Worm (Caenorhabditis elegans): ENCODE data around the gene F41H10.2.
"Not testable (repeated sequence)": the region's sequence is repeated elsewhere in the genome, so short reads cannot be mapped to it uniquely, and the experiment has no call there.

F41H10.2 gene

DNA sequence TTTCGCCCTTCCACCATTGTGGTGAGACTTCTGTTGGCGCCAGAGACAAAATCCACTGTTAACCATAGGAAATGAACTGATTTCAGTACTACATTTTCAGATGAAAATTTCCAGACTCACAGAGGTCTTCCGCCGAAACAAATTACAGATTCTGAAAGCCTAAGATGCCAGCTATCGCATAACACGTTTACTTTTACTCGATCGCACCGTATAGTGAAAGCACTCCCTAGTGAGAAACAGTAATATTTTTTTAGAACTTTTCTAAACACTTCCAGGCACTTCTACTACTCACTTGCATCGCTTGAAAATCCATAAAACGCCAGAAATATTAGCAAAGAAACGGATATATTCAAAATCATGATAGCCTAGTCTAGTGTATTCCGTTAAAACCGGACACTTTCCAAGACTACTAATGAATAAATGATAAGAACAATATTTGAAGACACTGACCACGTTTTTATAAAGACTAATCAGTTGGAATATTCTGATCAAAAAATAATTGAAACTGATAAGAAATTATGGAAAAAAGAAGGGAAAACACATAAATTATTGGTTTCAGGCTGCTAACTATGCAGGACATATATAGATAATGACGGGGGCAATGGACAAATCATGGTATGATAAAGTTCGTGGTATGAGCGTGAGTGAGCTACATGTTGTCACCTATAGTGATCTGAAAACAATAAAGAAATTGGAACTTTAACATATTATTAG is 30.8 kb upstream of the F41H10.2 start, which contains the start of gene gba-4:
TSS of gene gba-4 (minus strand) at position 418 of the 714 bp plus-strand sequence.
- not testable (repeated sequence) for TF ChIP-seq B0310.2 (tag; optimal IDR thresholded peaks at IDR 0.05); scrt-1 (GFP tag; IDR thresholded peaks at IDR 0.05); ets-7 (tag; optimal IDR thresholded peaks at IDR 0.05)

ce11 chrIV:5353364-5353763 is 28.1 kb upstream of the F41H10.2 start, which contains the start of gene Y4C6B.7:
Y4C6B.7 (minus strand) TSS chrIV:5353464.
- no peak for TF ChIP-seq aly-1 (tag; optimal IDR thresholded peaks at IDR 0.05)
- TF ChIP-seq hmg-4 (GFP tag; optimal IDR thresholded peaks at IDR 0.05) = no peak

DNA sequence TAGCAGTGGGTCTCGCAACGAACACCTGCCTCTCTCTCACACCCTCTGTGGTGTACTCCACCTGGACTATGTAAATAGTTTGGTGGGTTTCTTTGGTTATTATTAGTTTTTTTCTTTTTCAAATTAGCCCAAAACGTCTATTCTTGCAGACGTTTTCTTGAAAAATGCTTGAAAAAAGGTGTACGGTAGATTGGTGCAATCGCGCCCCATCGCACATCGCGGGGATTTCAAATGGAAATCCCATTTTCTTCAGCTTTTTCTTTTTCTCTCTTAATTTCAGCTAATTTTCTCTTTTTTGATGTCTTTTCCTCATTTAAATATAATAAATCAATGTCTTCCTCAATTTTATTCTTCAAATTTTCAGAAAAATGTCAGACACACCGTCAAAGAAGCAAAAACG is 27.3 kb upstream of the F41H10.2 start, which contains the start of gene Y4C6B.1:
TSS of gene Y4C6B.1 (plus strand) at position 365 of the 400 bp plus-strand sequence.
- TF ChIP-seq sea-1 (GFP tag; conservative IDR thresholded peaks at IDR 0.05) (no peak), tbx-37 (GFP tag; conservative IDR thresholded peaks at IDR 0.05) (no peak), pes-1 (GFP tag; IDR thresholded peaks at IDR 0.05) (0 out of 2 replicates have a peak, but pooled peaks have one; percentile 41)

ce11 chrIV:5354564-5354963 is 26.9 kb upstream of the F41H10.2 start:
- no peak for TF ChIP-seq ama-1 (optimal IDR thresholded peaks at IDR 0.05)

DNA sequence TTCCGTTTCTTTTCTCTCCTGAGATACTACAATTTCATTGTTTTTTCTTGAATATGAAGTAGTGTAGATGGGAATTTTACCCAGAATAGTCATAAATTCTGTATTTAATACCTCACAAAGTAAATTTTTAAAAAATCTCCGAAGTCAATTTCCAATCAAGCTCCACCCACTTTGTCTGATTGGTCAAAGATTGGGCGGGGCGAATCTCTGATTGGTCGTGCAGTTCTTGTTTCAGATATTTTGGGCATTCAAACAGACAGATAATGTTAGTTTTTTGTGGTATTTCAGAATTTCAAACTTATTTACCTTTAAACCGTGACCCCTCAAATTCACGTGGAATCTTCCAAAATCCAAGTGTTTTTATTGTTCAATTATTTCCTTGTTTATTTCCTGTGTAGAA is 20.9 kb upstream of the F41H10.2 start, which contains the start of gene F41H10.5:
TSS of gene F41H10.5 (plus strand) at position 375 of the 400 bp plus-strand sequence.
- no peak for TF ChIP-seq ceh-13 (GFP tag; optimal IDR thresholded peaks at IDR 0.05)
- no peak for TF ChIP-seq sea-1 (GFP tag; conservative IDR thresholded peaks at IDR 0.05)
- TF ChIP-seq tra-4 (tag; optimal IDR thresholded peaks at IDR 0.05) = no peak
- no peak for TF ChIP-seq scrt-1 (GFP tag; IDR thresholded peaks at IDR 0.05)
- no peak for TF ChIP-seq pes-1 (GFP tag; IDR thresholded peaks at IDR 0.05)
- no peak for TF ChIP-seq F13C5.2 (tag; optimal IDR thresholded peaks at IDR 0.05)
- no peak for TF ChIP-seq ets-7 (tag; optimal IDR thresholded peaks at IDR 0.05)
- TF ChIP-seq aly-1 (tag; optimal IDR thresholded peaks at IDR 0.05) = no peak
- TF ChIP-seq tbx-11 (GFP tag; IDR thresholded peaks at IDR 0.05) = no peak
- TF ChIP-seq ceh-36 (tag; optimal IDR thresholded peaks at IDR 0.05) = no peak
- TF ChIP-seq hmbx-1 (tag; optimal IDR thresholded peaks at IDR 0.05) = no peak
- no peak for TF ChIP-seq ama-1 (optimal IDR thresholded peaks at IDR 0.05)
- no peak for TF ChIP-seq hnd-1 (tag; optimal IDR thresholded peaks at IDR 0.05)
- TF ChIP-seq tbx-37 (GFP tag; conservative IDR thresholded peaks at IDR 0.05) = no peak
- TF ChIP-seq B0310.2 (tag; optimal IDR thresholded peaks at IDR 0.05) = no peak
- TF ChIP-seq hmg-4 (GFP tag; optimal IDR thresholded peaks at IDR 0.05) = no peak
- no peak for TF ChIP-seq flt-1 (GFP tag; IDR thresholded peaks at IDR 0.05)

ce11 chrIV:5364135-5364609 is 17.3 kb upstream of the F41H10.2 start, which contains the start of the genes hda-6 and F41H10.4:
hda-6 (minus strand) TSS chrIV:5364306.
F41H10.4 (plus strand) TSS chrIV:5364559.
- TF ChIP-seq scrt-1 (GFP tag; IDR thresholded peaks at IDR 0.05) = no peak
- TF ChIP-seq ceh-36 (tag; optimal IDR thresholded peaks at IDR 0.05) = no peak

ce11 chrIV:5366567-5366966 is 14.9 kb upstream of the F41H10.2 start, which contains the start of gene sand-1:
sand-1 (plus strand) TSS chrIV:5366867.
- TF ChIP-seq hmbx-1 (tag; optimal IDR thresholded peaks at IDR 0.05) (no peak), flt-1 (GFP tag; IDR thresholded peaks at IDR 0.05) (no peak), F13C5.2 (tag; optimal IDR thresholded peaks at IDR 0.05) (no peak), tbx-11 (GFP tag; IDR thresholded peaks at IDR 0.05) (no peak), hmg-4 (GFP tag; optimal IDR thresholded peaks at IDR 0.05) (no peak), hnd-1 (tag; optimal IDR thresholded peaks at IDR 0.05) (no peak), B0310.2 (tag; optimal IDR thresholded peaks at IDR 0.05) (no peak), ceh-36 (tag; optimal IDR thresholded peaks at IDR 0.05) (no peak), pes-1 (GFP tag; IDR thresholded peaks at IDR 0.05) (no peak), aly-1 (tag; optimal IDR thresholded peaks at IDR 0.05) (no peak), ama-1 (optimal IDR thresholded peaks at IDR 0.05) (no peak), ceh-13 (GFP tag; optimal IDR thresholded peaks at IDR 0.05) (no peak), tbx-37 (GFP tag; conservative IDR thresholded peaks at IDR 0.05) (no peak), sea-1 (GFP tag; conservative IDR thresholded peaks at IDR 0.05) (no peak)

- TF ChIP-seq hnd-1 (tag; optimal IDR thresholded peaks at IDR 0.05) = no peak
- no peak for TF ChIP-seq B0310.2 (tag; optimal IDR thresholded peaks at IDR 0.05)
- no peak for TF ChIP-seq ama-1 (optimal IDR thresholded peaks at IDR 0.05)
- TF ChIP-seq sea-1 (GFP tag; conservative IDR thresholded peaks at IDR 0.05) = no peak
- no peak for TF ChIP-seq ets-7 (tag; optimal IDR thresholded peaks at IDR 0.05)
- no peak for TF ChIP-seq aly-1 (tag; optimal IDR thresholded peaks at IDR 0.05)
- no peak for TF ChIP-seq flt-1 (GFP tag; IDR thresholded peaks at IDR 0.05)
- TF ChIP-seq hmbx-1 (tag; optimal IDR thresholded peaks at IDR 0.05) = no peak
These were observed 13.5 kb upstream of the F41H10.2 start for ce11 chrIV:5367899-5368298.

- TF ChIP-seq aly-1 (tag; optimal IDR thresholded peaks at IDR 0.05) (peak; percentile 33), hmbx-1 (tag; optimal IDR thresholded peaks at IDR 0.05) (no peak)
These were observed 12.6 kb upstream of the F41H10.2 start for ce11 chrIV:5368860-5369259.
